Fruit fly (Drosophila melanogaster) whole organism, prepupa: ENCODE measurements around the gene CG46280.

ENCODE experiments used
- CG3032 ChIP-seq: fragments of 200-800 bp; optimal IDR thresholded peaks from 2 replicates; lab custom pipeline; 2019; ENCODE audit warnings: missing biosample characterization, mild to moderate bottlenecking, missing genetic modification characterization, moderate library complexity
- CG31627 ChIP-seq: fragments of 200-800 bp; sonication (Bioruptor generic); optimal IDR thresholded peaks from 3 replicates; lab custom pipeline; 2016; ENCODE audit warnings: missing biosample characterization, missing genetic modification characterization
- Eip93F ChIP-seq: fragments of 200-800 bp; sonication (Bioruptor generic); optimal IDR thresholded peaks from 2 replicates; lab custom pipeline; 2016; ENCODE audit warnings: missing biosample characterization, mild to moderate bottlenecking, missing genetic modification characterization
- Hr4 ChIP-seq: fragments of 200-800 bp; sonication (Bioruptor generic); optimal IDR thresholded peaks from 3 replicates; lab custom pipeline; 2016; ENCODE audit warnings: missing biosample characterization, missing genetic modification characterization
- Sox102F ChIP-seq: fragments of 200-800 bp; sonication (Bioruptor generic); optimal IDR thresholded peaks from 2 replicates; lab custom pipeline; 2016; ENCODE audit warnings: missing biosample characterization, mild to moderate bottlenecking, missing genetic modification characterization
- net ChIP-seq: fragments of 200-800 bp; sonication (Bioruptor generic); optimal IDR thresholded peaks from 3 replicates; lab custom pipeline; 2016; ENCODE audit warnings: missing biosample characterization, missing genetic modification characterization
- ss ChIP-seq, 2 experiments: fragments of 200-800 bp; sonication (Bioruptor generic); optimal IDR thresholded peaks; 2 replicates in 1 of 2; 3 replicates in 1 of 2; lab custom pipeline; 2017 to 2018; ENCODE audit warnings: mild to moderate bottlenecking in 2 of 2, missing biosample characterization in 2 of 2, missing genetic modification characterization in 2 of 2, moderate library complexity in 1 of 2
- vri ChIP-seq: fragments of 200-800 bp; sonication (Bioruptor generic); optimal IDR thresholded peaks from 3 replicates; lab custom pipeline; 2016; ENCODE audit warnings: missing biosample characterization, mild to moderate bottlenecking, missing genetic modification characterization

- no peak for TF ChIP-seq net
- TF ChIP-seq ss (GFP tag; optimal IDR thresholded peaks at IDR 0.05; lab: Kevin White, UChicago), result no peak
- TF ChIP-seq CG3032 (tag; lab: Kevin White, UChicago), result no peak
- no peak for TF ChIP-seq Eip93F (GFP tag; lab: Kevin White, UChicago)
- TF ChIP-seq Hr4 (GFP tag; lab: Kevin White, UChicago), result peak; percentile 43
- TF ChIP-seq vri (GFP tag; lab: Kevin White, UChicago), result no peak
- TF ChIP-seq CG31627 (GFP tag; lab: Kevin White, UChicago), result no peak
- TF ChIP-seq Sox102F, result no peak
Observed at dm6 chr3R:13014168-13014881, 16.1 kb downstream of the CG46280 start.
